Worm (Caenorhabditis elegans): Measurements from ENCODE around the gene ent-7.

- TF ChIP-seq ztf-29 (GFP tag; IDR thresholded peaks at IDR 0.05) (no peak), T22C8.4 (GFP tag; IDR thresholded peaks at IDR 0.05) (no peak), ref-1 (GFP tag; conservative IDR thresholded peaks at IDR 0.05) (no peak), flt-1 (GFP tag; IDR thresholded peaks at IDR 0.05) (no peak)
Measured at ce11 chrIV:10059175-10059574, 42.1 kb downstream of the ent-7 start.

All from whole organism, midembryonic.